Worm (Caenorhabditis elegans) whole organism, mixed stage, embryonic: ENCODE measurements around the gene Y69A2AR.16.

ENCODE experiments used
- elt-1 ChIP-seq: sonication (generic microtip); optimal IDR thresholded peaks from 2 replicates; lab custom pipeline; 2017; ENCODE audit warnings: missing genetic modification characterization, mild to moderate bottlenecking, missing compliant biosample characterization, antibody characterized with exemption, moderate library complexity, borderline replicate concordance; ENCODE audit not compliant: insufficient read depth
- lin-13 ChIP-seq: fragments of 150-350 bp; optimal IDR thresholded peaks from 2 replicates; lab custom pipeline; 2014; ENCODE audit warnings: missing biosample characterization, missing genetic modification characterization
- nhr-237 ChIP-seq: fragments of 150-350 bp; optimal IDR thresholded peaks from 2 replicates; lab custom pipeline; 2014; ENCODE audit warnings: missing biosample characterization, missing genetic modification characterization
- nhr-76 ChIP-seq: sonication (generic microtip); optimal IDR thresholded peaks from 2 replicates; lab custom pipeline; 2017; ENCODE audit warnings: missing biosample characterization, missing genetic modification characterization
- pha-4 ChIP-seq: fragments of 150-350 bp; optimal IDR thresholded peaks from 2 replicates; lab custom pipeline; 2018; ENCODE audit warnings: missing biosample characterization, missing genetic modification reagents, missing genetic modification characterization
- snpc-4 ChIP-seq: fragments of 150-350 bp; optimal IDR thresholded peaks from 2 replicates; lab custom pipeline; 2014; ENCODE audit warnings: missing biosample characterization, missing genetic modification characterization
- unc-120 ChIP-seq: sonication (generic microtip); optimal IDR thresholded peaks from 2 replicates; lab custom pipeline; 2017; ENCODE audit warnings: missing genetic modification characterization, missing compliant biosample characterization; ENCODE audit not compliant: poor library complexity, severe bottlenecking
- unc-39 ChIP-seq: fragments of 150-350 bp; optimal IDR thresholded peaks from 2 replicates; lab custom pipeline; 2014; ENCODE audit warnings: missing biosample characterization, missing genetic modification characterization

ce11 chrIV:2476386-2476785 is 21.2 kb upstream of the Y69A2AR.16 start, which contains the start of gene grd-16:
- TF ChIP-seq nhr-237 (tag; lab: Kevin White, UChicago): no peak
- no peak for TF ChIP-seq pha-4 (tag; lab: Kevin White, UChicago)
- TF ChIP-seq unc-39 (tag; lab: Kevin White, UChicago): no peak
- no peak for TF ChIP-seq elt-1 (tag; lab: Kevin White, UChicago)
- TF ChIP-seq unc-120: no peak
- TF ChIP-seq lin-13 (tag; lab: Kevin White, UChicago): no peak
- no peak for TF ChIP-seq nhr-76 (tag; lab: Kevin White, UChicago)
- TF ChIP-seq snpc-4 (tag; lab: Kevin White, UChicago): no peak
